Worm (Caenorhabditis elegans): Measurements from ENCODE around the gene cox-6A.

Gene cox-6A

DNA sequence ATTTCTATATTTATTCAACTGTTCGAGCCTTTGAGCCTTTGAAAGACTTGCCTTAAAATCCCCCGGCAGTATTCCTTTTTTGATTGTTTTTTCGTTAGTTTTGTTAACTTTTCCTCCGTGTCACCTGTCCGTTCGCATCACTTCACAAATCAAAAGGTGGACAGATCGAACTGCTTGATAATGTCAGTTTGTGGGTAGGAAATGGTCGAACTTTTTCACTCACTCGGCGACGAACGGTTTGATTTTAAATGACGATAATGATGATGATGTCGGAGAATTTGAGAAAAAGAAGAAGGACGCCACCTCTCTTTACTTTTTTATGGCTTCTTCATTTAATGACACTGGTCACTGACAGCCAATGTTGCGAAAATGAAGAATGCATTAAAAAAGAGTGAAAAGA is 37.5 kb downstream of the cox-6A start:
- TF ChIP-seq unc-62 (GFP tag; optimal IDR thresholded peaks at IDR 0.05), result no peak

DNA sequence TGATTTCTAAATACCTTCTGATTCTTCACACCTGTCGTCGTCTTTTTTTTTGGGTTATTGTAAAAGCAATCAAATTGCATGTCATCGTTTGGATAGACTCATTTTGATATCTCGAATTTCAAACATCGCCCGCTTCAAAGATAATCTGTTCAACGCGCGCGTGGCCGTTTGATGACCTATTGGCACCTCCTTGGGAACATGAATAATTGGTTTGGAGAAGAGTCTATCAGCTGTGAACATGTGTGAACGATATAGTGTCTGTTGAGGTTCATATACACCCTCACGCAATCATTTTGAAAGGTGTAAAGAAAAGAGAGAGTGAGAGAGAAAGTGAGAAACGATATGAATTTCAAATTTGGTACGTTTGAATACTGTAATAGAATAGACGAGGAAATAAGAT is 39.1 kb downstream of the cox-6A start:
- TF ChIP-seq unc-62 (GFP tag; optimal IDR thresholded peaks at IDR 0.05), result no peak

DNA sequence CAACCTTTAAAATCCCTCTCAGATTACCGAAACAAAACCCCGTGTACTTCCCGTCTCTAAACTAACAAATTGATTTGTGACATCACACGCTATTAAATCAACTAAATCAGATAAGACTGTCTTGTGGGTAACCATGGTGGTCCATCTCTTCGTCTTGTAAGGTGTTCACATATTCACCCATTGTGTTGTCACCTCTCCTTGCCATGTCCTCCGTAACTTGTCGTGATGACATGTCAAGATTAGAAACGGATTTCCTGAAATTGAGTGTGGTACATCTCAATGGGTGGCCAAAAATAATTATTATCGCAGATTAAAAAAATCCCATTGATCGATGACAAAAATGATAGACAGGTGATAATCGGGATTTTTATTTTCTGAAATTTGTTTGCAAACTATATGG is 42.9 kb downstream of the cox-6A start:
- no peak for TF ChIP-seq unc-62 (GFP tag; optimal IDR thresholded peaks at IDR 0.05)

DNA sequence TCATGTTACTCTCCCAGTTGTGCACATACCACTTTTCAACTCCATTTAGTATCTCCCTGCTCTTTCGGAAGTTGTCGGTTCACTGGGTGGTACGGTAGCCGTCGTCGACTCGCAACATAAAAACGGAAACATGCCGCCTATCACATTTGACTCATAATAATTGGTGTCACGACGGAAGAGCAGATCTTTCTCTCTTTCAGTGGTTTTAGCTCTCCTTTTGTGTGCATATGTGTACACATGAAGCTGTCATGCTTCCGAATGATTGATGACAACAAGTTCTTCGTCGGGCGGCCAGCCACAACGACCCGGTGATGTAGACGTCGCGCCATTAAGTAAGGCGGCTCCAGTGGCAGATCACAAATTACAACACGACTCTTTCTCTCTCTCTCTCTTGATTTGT is 44.2 kb downstream of the cox-6A start:
- TF ChIP-seq unc-62 (GFP tag; optimal IDR thresholded peaks at IDR 0.05), result no peak

DNA sequence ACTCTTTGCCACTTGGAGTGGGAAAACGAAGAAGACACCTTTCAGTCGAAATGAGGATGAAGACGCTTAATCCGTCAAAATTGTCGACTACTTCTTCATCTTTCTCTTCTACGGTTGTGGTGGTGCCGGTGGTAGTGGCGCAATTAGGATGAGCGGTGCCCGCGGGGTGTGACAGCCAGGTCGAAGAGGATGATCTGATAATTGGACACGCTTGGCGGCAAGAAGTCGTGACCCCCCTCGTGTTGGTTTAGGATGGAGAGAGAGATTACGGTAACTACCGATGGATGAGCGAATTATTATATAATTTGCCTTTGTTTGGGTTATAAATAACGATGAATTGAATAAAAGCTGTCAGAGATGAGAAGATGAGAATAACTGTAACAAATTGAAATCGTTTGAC is 45.5 kb downstream of the cox-6A start:
- no peak for TF ChIP-seq unc-62 (GFP tag; optimal IDR thresholded peaks at IDR 0.05)

DNA sequence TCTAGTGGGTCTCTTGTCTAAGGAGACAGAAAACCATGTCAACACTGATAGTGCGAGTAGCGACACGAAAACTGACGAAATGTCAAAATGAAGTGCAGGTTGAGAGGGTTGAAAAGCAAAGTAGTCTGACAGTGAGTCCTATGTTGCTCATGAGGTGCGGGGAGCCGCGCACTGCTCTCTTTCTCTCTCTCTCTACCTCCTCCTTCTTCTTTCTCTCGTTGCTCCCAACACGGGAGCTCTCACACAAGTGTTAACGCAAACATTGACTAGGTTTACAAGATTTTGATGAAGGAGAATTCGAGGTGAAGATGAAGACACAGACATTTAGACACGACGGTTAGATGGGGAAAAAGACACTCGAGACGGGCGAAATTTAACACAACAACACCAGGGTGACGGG is 47.7 kb downstream of the cox-6A start:
- no peak for TF ChIP-seq unc-62 (GFP tag; optimal IDR thresholded peaks at IDR 0.05)

DNA sequence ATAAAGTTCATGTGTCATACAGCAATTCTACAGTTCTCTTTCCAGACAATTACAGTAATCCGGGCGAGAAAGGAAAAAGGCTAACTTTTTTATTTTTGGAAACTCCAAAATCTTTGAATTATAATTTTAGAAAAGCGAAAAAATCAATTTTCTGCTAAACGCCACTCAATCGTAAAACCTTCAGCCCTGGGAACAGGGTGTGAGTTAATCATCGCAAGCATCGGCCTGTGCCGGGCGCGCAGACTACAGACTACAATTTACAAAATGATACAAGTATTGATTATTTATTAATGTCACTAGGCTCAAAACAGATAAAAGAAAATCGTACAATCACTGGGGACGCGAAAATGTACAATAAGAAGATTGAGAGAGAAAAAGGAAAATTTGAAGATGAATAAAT is 49.1 kb downstream of the cox-6A start:
- TF ChIP-seq unc-62 (GFP tag; optimal IDR thresholded peaks at IDR 0.05), result no peak
